Worm (Caenorhabditis elegans): Measurements from ENCODE around the gene spr-3.

DNA sequence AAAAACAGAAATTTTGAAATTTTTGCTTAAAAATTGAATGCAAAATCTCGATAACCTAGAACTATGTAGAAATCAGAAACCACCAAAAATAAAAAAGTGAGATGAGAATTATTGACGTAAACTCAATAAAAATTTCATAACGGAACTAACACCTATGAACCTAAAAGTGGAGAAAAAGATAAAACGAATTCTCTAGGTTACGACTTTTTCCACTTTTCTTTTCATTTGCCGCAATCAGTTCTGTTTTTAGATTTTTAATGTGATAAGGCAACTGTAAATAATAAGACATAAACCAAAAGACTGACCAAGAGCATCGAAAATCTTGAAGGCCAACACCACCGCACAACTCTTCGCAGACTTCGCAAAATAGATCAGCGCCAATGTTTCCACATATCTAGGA lies 11.9 kb upstream of the spr-3 start:
- TF ChIP-seq blmp-1 (tag; optimal IDR thresholded peaks at IDR 0.05; ENCODE audit: insufficient read depth) (no peak), nhr-11 (tag; optimal IDR thresholded peaks at IDR 0.05) (no peak), ztf-4 (tag; optimal IDR thresholded peaks at IDR 0.05) (no peak), nhr-21 (tag; optimal IDR thresholded peaks at IDR 0.05) (no peak)
